Worm (Caenorhabditis elegans) whole organism, L3 larva: ENCODE results near the gene F35C11.3.

Experiments
- R02D3.7 ChIP-seq: fragments of 150-350 bp; optimal IDR thresholded peaks from 2 replicates; lab custom pipeline; 2014; ENCODE audit warnings: missing biosample characterization, missing genetic modification characterization
- ZK546.5 ChIP-seq: sonication (generic microtip); optimal IDR thresholded peaks from 2 replicates; lab custom pipeline; 2017; ENCODE audit warnings: missing biosample characterization, missing genetic modification characterization
- aly-2 ChIP-seq: fragments of 150-350 bp; optimal IDR thresholded peaks from 2 replicates; lab custom pipeline; 2014; ENCODE audit warnings: missing biosample characterization, missing genetic modification characterization
- ama-1 ChIP-seq: fragments of 150-350 bp; optimal IDR thresholded peaks from 2 replicates; lab custom pipeline; 2018
- ceh-28 ChIP-seq: fragments of 150-350 bp; optimal IDR thresholded peaks from 2 replicates; lab custom pipeline; 2014; ENCODE audit warnings: missing biosample characterization, missing genetic modification reagents, missing genetic modification characterization
- egl-27 ChIP-seq: sonication (generic microtip); optimal IDR thresholded peaks from 4 replicates; lab custom pipeline; 2017; ENCODE audit warnings: missing biosample characterization, missing genetic modification reagents, missing genetic modification characterization
- egl-5 ChIP-seq: fragments of 150-350 bp; optimal IDR thresholded peaks from 2 replicates; lab custom pipeline; 2017; ENCODE audit warnings: missing biosample characterization, missing genetic modification reagents, missing genetic modification characterization, inconsistent platforms
- elt-1 ChIP-seq: fragments of 150-350 bp; optimal IDR thresholded peaks from 2 replicates; lab custom pipeline; 2014; ENCODE audit warnings: missing biosample characterization, missing genetic modification characterization
- elt-2 ChIP-seq: sonication (generic microtip); optimal IDR thresholded peaks from 2 replicates; lab custom pipeline; 2016; ENCODE audit warnings: missing genetic modification reagents, mild to moderate bottlenecking, missing genetic modification characterization, missing compliant biosample characterization
- elt-3 ChIP-seq, 3 experiments: fragments of 150-350 bp in 1 of 3; sonication (generic microtip) in 2 of 3; optimal IDR thresholded peaks; 2 replicates in 2 of 3; 4 replicates in 1 of 3; lab custom pipeline; 2014 to 2017; ENCODE audit warnings: missing biosample characterization in 3 of 3, missing genetic modification characterization in 3 of 3
- fos-1 ChIP-seq: fragments of 150-350 bp; optimal IDR thresholded peaks from 2 replicates; lab custom pipeline; 2014; ENCODE audit warnings: missing biosample characterization, missing genetic modification characterization
- hmg-11 ChIP-seq: sonication (generic microtip); optimal IDR thresholded peaks from 2 replicates; lab custom pipeline; 2016; ENCODE audit warnings: missing genetic modification characterization, missing compliant biosample characterization
- jun-1 ChIP-seq: fragments of 150-350 bp; optimal IDR thresholded peaks from 2 replicates; lab custom pipeline; 2014; ENCODE audit warnings: missing biosample characterization, missing genetic modification reagents, missing genetic modification characterization
- lin-15B ChIP-seq: fragments of 150-350 bp; optimal IDR thresholded peaks from 2 replicates; lab custom pipeline; 2014; ENCODE audit warnings: missing biosample characterization, missing genetic modification characterization
- lin-39 ChIP-seq: fragments of 150-350 bp; optimal IDR thresholded peaks from 2 replicates; lab custom pipeline; 2018; ENCODE audit warnings: missing biosample characterization, missing genetic modification reagents, missing genetic modification characterization
- mdl-1 ChIP-seq: fragments of 150-350 bp; optimal IDR thresholded peaks from 2 replicates; lab custom pipeline; 2014; ENCODE audit warnings: missing biosample characterization, missing genetic modification characterization
- mml-1 ChIP-seq: fragments of 150-350 bp; sonication (generic microtip); optimal IDR thresholded peaks from 3 replicates; lab custom pipeline; 2014; ENCODE audit warnings: missing biosample characterization, missing genetic modification characterization
- nfya-1 ChIP-seq: sonication (generic microtip); optimal IDR thresholded peaks from 2 replicates; lab custom pipeline; 2017; ENCODE audit warnings: missing genetic modification characterization, mild to moderate bottlenecking, missing compliant biosample characterization, antibody characterized with exemption, moderate library complexity; ENCODE audit not compliant: insufficient read depth
- nhr-11 ChIP-seq: fragments of 150-350 bp; optimal IDR thresholded peaks from 2 replicates; lab custom pipeline; 2014; ENCODE audit warnings: missing biosample characterization, missing genetic modification characterization
- nhr-12 ChIP-seq: fragments of 150-350 bp; optimal IDR thresholded peaks from 2 replicates; lab custom pipeline; 2014; ENCODE audit warnings: missing biosample characterization, missing genetic modification characterization
- nhr-23 ChIP-seq: fragments of 150-350 bp; optimal IDR thresholded peaks from 2 replicates; lab custom pipeline; 2014; ENCODE audit warnings: missing biosample characterization, missing genetic modification reagents, missing genetic modification characterization
- nhr-237 ChIP-seq: fragments of 150-350 bp; optimal IDR thresholded peaks from 2 replicates; lab custom pipeline; 2014; ENCODE audit warnings: missing biosample characterization, missing genetic modification characterization
- nhr-25 ChIP-seq: sonication (generic microtip); optimal IDR thresholded peaks from 2 replicates; lab custom pipeline; 2017; ENCODE audit warnings: missing biosample characterization, missing genetic modification characterization
- nhr-43 ChIP-seq: sonication (generic microtip); optimal IDR thresholded peaks from 2 replicates; lab custom pipeline; 2016; ENCODE audit warnings: mild to moderate bottlenecking, missing genetic modification characterization, missing compliant biosample characterization; ENCODE audit not compliant: poor library complexity, severe bottlenecking
- nhr-77 ChIP-seq: fragments of 150-350 bp; optimal IDR thresholded peaks from 2 replicates; lab custom pipeline; 2014; ENCODE audit warnings: missing biosample characterization, missing genetic modification characterization
- pha-4 ChIP-seq: fragments of 150-350 bp; optimal IDR thresholded peaks from 2 replicates; lab custom pipeline; 2014; ENCODE audit warnings: missing biosample characterization, missing genetic modification reagents, missing genetic modification characterization
- pqm-1 ChIP-seq: fragments of 150-350 bp; optimal IDR thresholded peaks from 2 replicates; lab custom pipeline; 2017; ENCODE audit warnings: missing biosample characterization, missing genetic modification characterization, inconsistent platforms
- sea-2 ChIP-seq: fragments of 150-350 bp; sonication (generic microtip); optimal IDR thresholded peaks from 4 replicates; lab custom pipeline; 2014; ENCODE audit warnings: missing biosample characterization, missing genetic modification reagents, missing genetic modification characterization
- skn-1 ChIP-seq: fragments of 150-350 bp; optimal IDR thresholded peaks from 2 replicates; lab custom pipeline; 2014; ENCODE audit warnings: missing biosample characterization, missing genetic modification characterization
- snpc-4 ChIP-seq: fragments of 150-350 bp; optimal IDR thresholded peaks from 2 replicates; lab custom pipeline; 2014; ENCODE audit warnings: missing biosample characterization, missing genetic modification characterization
- tbx-2 ChIP-seq: sonication (generic microtip); optimal IDR thresholded peaks from 2 replicates; lab custom pipeline; 2016; ENCODE audit warnings: mild to moderate bottlenecking, missing genetic modification characterization, missing compliant biosample characterization
- unc-62 ChIP-seq: fragments of 150-350 bp; sonication (generic microtip); optimal IDR thresholded peaks from 4 replicates; lab custom pipeline; 2014; ENCODE audit warnings: missing biosample characterization, missing genetic modification reagents, missing genetic modification characterization
- ztf-11 ChIP-seq: fragments of 150-350 bp; optimal IDR thresholded peaks from 2 replicates; lab custom pipeline; 2014; ENCODE audit warnings: missing biosample characterization, missing genetic modification characterization

Gene F35C11.3

ce11 chrII:8264619-8265018, 18.0 kb downstream of the F35C11.3 start, which contains the start of gene srdh-1:
Gene srdh-1, plus strand, starts transcription at chrII:8264661.
- no peak for TF ChIP-seq nhr-77
- TF ChIP-seq nhr-43, result peak; percentile 13
- TF ChIP-seq nhr-11 (tag; lab: Kevin White, UChicago), result no peak
- TF ChIP-seq egl-27, result no peak
- no peak for TF ChIP-seq ZK546.5 (tag; lab: Kevin White, UChicago)
- no peak for TF ChIP-seq fos-1 (tag; lab: Kevin White, UChicago)
- TF ChIP-seq, all 47 proteins: peak for 1

ce11 chrII:8266559-8266958, 20.0 kb downstream of the F35C11.3 start:
- TF ChIP-seq elt-3 (tag; optimal IDR thresholded peaks at IDR 0.05; lab: Kevin White, UChicago), result peak in 2 of 3 experiments; percentile 29 to 63
- TF ChIP-seq nhr-23 (tag; lab: Kevin White, UChicago), result peak; percentile 13
- peak; percentile 82 for TF ChIP-seq elt-2
- no peak for TF ChIP-seq ceh-28 (tag; lab: Kevin White, UChicago)
- peak; percentile 12 for TF ChIP-seq pqm-1 (tag; lab: Kevin White, UChicago)

- TF ChIP-seq nhr-43 (peak; percentile 2), lin-15B (no peak), nhr-11 (tag; lab: Kevin White, UChicago) (no peak)
These were observed 21.1 kb downstream of the F35C11.3 start for ce11 chrII:8267679-8268078.

ce11 chrII:8269351-8269750, 22.8 kb downstream of the F35C11.3 start, which contains the start of gene K01C8.2:
Gene K01C8.2, minus strand, starts transcription at chrII:8269451.
- TF ChIP-seq nhr-12 (tag; lab: Kevin White, UChicago), result no peak
- no peak for TF ChIP-seq fos-1 (tag; lab: Kevin White, UChicago)
- TF ChIP-seq ztf-11 (tag; lab: Kevin White, UChicago), result no peak
- no peak for TF ChIP-seq mdl-1 (tag; lab: Kevin White, UChicago)

- no peak for TF ChIP-seq jun-1
- TF ChIP-seq ama-1 (lab: Kevin White, UChicago), result no peak
- TF ChIP-seq nhr-237 (tag; lab: Kevin White, UChicago), result no peak
- no peak for TF ChIP-seq lin-15B
- TF ChIP-seq R02D3.7, result no peak
- no peak for TF ChIP-seq skn-1
- TF ChIP-seq nhr-25 (tag; lab: Kevin White, UChicago), result no peak
- TF ChIP-seq ceh-28 (tag; lab: Kevin White, UChicago), result no peak
- TF ChIP-seq hmg-11 (tag; lab: Kevin White, UChicago), result no peak
- no peak for TF ChIP-seq nhr-43
- no peak for TF ChIP-seq snpc-4 (tag; lab: Kevin White, UChicago)
These were observed 23.5 kb downstream of the F35C11.3 start, which contains the start of gene tdc-1 for ce11 chrII:8269855-8270647. Gene tdc-1, plus strand, starts transcription at chrII:8270597.

- TF ChIP-seq unc-62 (GFP tag; lab: Kevin White, UChicago), result no peak
- no peak for TF ChIP-seq lin-39 (tag; lab: Kevin White, UChicago)
- TF ChIP-seq elt-3 (tag; optimal IDR thresholded peaks at IDR 0.05; lab: Kevin White, UChicago), result no peak
- no peak for TF ChIP-seq aly-2 (tag; lab: Kevin White, UChicago)
- no peak for TF ChIP-seq mml-1 (tag; lab: Kevin White, UChicago)
- no peak for TF ChIP-seq tbx-2 (tag; lab: Kevin White, UChicago)
- TF ChIP-seq, all 47 proteins: peak for 0
These were observed 26.5 kb downstream of the F35C11.3 start for ce11 chrII:8273060-8273459.

ce11 chrII:8276057-8276456, 29.5 kb downstream of the F35C11.3 start, which contains the start of the genes gei-14 and slc-25A32:
Gene gei-14, minus strand, starts transcription at chrII:8276231.
Gene slc-25A32, plus strand, starts transcription at chrII:8276298.
- TF ChIP-seq snpc-4 (tag; lab: Kevin White, UChicago), result no peak
- TF ChIP-seq nhr-43, result no peak
- TF ChIP-seq nfya-1 (tag; lab: Kevin White, UChicago), result peak; percentile 56
- TF ChIP-seq pha-4 (tag; lab: Kevin White, UChicago), result no peak
- peak; percentile 67 for TF ChIP-seq lin-15B
- no peak for TF ChIP-seq ama-1 (lab: Kevin White, UChicago)
- TF ChIP-seq elt-2, result no peak
- peak; percentile 94 for TF ChIP-seq R02D3.7
- TF ChIP-seq sea-2 (GFP tag; lab: Kevin White, UChicago), result no peak
- no peak for TF ChIP-seq elt-1
- TF ChIP-seq jun-1, result no peak
- no peak for TF ChIP-seq nhr-12 (tag; lab: Kevin White, UChicago)
- TF ChIP-seq egl-5 (tag; lab: Kevin White, UChicago), result peak; percentile 50
- no peak for TF ChIP-seq mml-1 (tag; lab: Kevin White, UChicago)
- TF ChIP-seq, all 47 proteins: peak for 4
